Worm (Caenorhabditis elegans): Measurements from ENCODE around the gene Y55F3AM.11.
A peak's percentile ranks its signal among the peaks of the same experiment; 100 is the strongest.

The Y55F3AM.11 gene

ce11 chrIV:1068730-1069244, 24.6 kb upstream of the Y55F3AM.11 start:
- TF ChIP-seq lin-11 (tag; optimal IDR thresholded peaks at IDR 0.05): no peak
- no peak for TF ChIP-seq unc-39 (tag; optimal IDR thresholded peaks at IDR 0.05)
- no peak for TF ChIP-seq aly-2 (tag; optimal IDR thresholded peaks at IDR 0.05)
- no peak for TF ChIP-seq sma-9 (GFP tag; optimal IDR thresholded peaks at IDR 0.05)
- no peak for TF ChIP-seq sma-9 (tag; optimal IDR thresholded peaks at IDR 0.05)
- TF ChIP-seq snpc-4 (tag; optimal IDR thresholded peaks at IDR 0.05): no peak
- TF ChIP-seq ama-1 (optimal IDR thresholded peaks at IDR 0.05): no peak
- TF ChIP-seq nhr-6 (tag; optimal IDR thresholded peaks at IDR 0.05): no peak
- TF ChIP-seq elt-3 (tag; optimal IDR thresholded peaks at IDR 0.05): no peak
- no peak for TF ChIP-seq peb-1 (tag; optimal IDR thresholded peaks at IDR 0.05)

DNA sequence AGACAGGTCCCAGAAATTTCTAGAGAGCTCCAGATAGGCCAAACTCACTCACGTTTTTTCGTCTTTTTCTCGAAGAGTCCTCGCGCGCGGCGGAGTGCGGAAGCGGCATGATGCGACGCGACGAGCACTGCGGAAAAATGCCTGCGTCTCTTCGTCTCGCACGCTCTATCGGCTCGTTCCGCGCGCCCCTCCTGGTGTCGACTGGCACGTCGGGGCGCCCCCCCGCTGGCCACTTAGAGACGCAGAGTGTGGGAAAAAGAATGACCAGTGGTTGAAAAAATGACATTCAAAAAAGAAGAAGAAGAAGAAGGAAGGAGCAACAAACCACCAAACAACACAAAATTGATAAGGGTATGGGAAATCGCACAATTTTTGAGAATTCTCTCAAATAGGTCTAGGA, 23.2 kb upstream of the Y55F3AM.11 start, which contains the start of gene znf-782:
znf-782 (minus strand) TSS at position 96 of the 400 bp plus-strand sequence.
- TF ChIP-seq F13H6.1 (tag; optimal IDR thresholded peaks at IDR 0.05): peak; percentile 75
- no peak for TF ChIP-seq ama-1 (optimal IDR thresholded peaks at IDR 0.05)
- TF ChIP-seq mab-5 (tag; optimal IDR thresholded peaks at IDR 0.05): no peak
- TF ChIP-seq fos-1 (tag; optimal IDR thresholded peaks at IDR 0.05): peak; percentile 41
- no peak for TF ChIP-seq lin-11 (tag; optimal IDR thresholded peaks at IDR 0.05)
- TF ChIP-seq lsy-2 (tag; optimal IDR thresholded peaks at IDR 0.05): peak in 1 of 2 experiments; percentile 19
- TF ChIP-seq zag-1 (tag; optimal IDR thresholded peaks at IDR 0.05): peak; percentile 8
- TF ChIP-seq mdl-1 (tag; optimal IDR thresholded peaks at IDR 0.05): peak; percentile 38 to 74

- TF ChIP-seq R02D3.7 (tag; optimal IDR thresholded peaks at IDR 0.05): no peak
- TF ChIP-seq peb-1 (tag; optimal IDR thresholded peaks at IDR 0.05): no peak
- no peak for TF ChIP-seq snpc-4 (tag; optimal IDR thresholded peaks at IDR 0.05)
- no peak for TF ChIP-seq nhr-10 (tag; optimal IDR thresholded peaks at IDR 0.05)
- no peak for TF ChIP-seq nhr-77 (tag; optimal IDR thresholded peaks at IDR 0.05)
- no peak for TF ChIP-seq Y55F3AM.14 (GFP tag; optimal IDR thresholded peaks at IDR 0.05)
- TF ChIP-seq ama-1 (optimal IDR thresholded peaks at IDR 0.05): no peak
- no peak for TF ChIP-seq gmeb-1 (tag; optimal IDR thresholded peaks at IDR 0.05)
- no peak for TF ChIP-seq lin-13 (GFP tag; optimal IDR thresholded peaks at IDR 0.05)
- TF ChIP-seq nhr-129 (tag; optimal IDR thresholded peaks at IDR 0.05): no peak
- TF ChIP-seq blmp-1 (tag; optimal IDR thresholded peaks at IDR 0.05; ENCODE audit: insufficient read depth): no peak
- no peak for TF ChIP-seq sma-3 (GFP tag; optimal IDR thresholded peaks at IDR 0.05)
- no peak for TF ChIP-seq lsy-2 (tag; optimal IDR thresholded peaks at IDR 0.05)
- TF ChIP-seq unc-55 (GFP tag; optimal IDR thresholded peaks at IDR 0.05): no peak
Observed at ce11 chrIV:1065569-1065968, 21.4 kb upstream of the Y55F3AM.11 start.

DNA sequence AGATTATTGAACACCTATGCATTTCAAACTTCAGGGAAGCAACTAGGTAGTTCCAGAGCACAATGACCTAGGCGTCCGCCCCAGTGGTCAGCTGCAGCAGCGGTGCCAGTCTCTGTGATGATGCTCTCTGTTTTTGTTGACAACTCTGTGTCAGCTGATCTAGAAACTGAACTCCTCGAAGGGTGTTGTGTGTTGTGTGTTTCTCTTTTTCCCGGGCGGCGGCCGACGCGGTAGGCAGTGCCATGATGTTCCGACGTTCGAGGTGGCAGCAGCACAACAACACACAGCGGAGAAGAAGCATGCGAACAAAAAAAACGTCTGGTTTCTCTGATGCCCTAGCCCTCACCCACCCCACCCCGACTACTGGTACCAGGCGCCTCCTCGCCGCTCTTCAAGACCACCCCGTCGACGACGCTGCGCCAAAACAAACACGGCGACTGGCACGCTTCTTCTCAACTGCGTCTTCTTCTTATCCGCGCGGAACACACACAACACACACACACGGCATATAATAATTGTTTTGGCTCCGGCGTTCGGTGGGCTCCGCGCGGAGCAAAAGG, 20.2 kb upstream of the Y55F3AM.11 start:
- TF ChIP-seq lin-11 (tag; optimal IDR thresholded peaks at IDR 0.05) (peak; percentile 1), lsy-2 (tag; optimal IDR thresholded peaks at IDR 0.05) (no peak)

- TF ChIP-seq nhr-23 (tag; optimal IDR thresholded peaks at IDR 0.05) (no peak), F13H6.1 (tag; optimal IDR thresholded peaks at IDR 0.05) (no peak), nhr-11 (tag; optimal IDR thresholded peaks at IDR 0.05) (no peak), aly-2 (tag; optimal IDR thresholded peaks at IDR 0.05) (no peak), unc-55 (GFP tag; optimal IDR thresholded peaks at IDR 0.05) (no peak)
Observed at ce11 chrIV:1063058-1063457, 18.9 kb upstream of the Y55F3AM.11 start.

ce11 chrIV:1058504-1058903, 14.3 kb upstream of the Y55F3AM.11 start:
- no peak for TF ChIP-seq gmeb-1 (tag; optimal IDR thresholded peaks at IDR 0.05)
- no peak for TF ChIP-seq unc-39 (tag; optimal IDR thresholded peaks at IDR 0.05)
- TF ChIP-seq alr-1 (tag; optimal IDR thresholded peaks at IDR 0.05): no peak
- TF ChIP-seq zag-1 (tag; optimal IDR thresholded peaks at IDR 0.05): no peak
- no peak for TF ChIP-seq ama-1 (optimal IDR thresholded peaks at IDR 0.05)
- TF ChIP-seq nhr-11 (tag; optimal IDR thresholded peaks at IDR 0.05): no peak
- TF ChIP-seq crh-2 (tag; optimal IDR thresholded peaks at IDR 0.05): no peak
- TF ChIP-seq ZK546.5 (tag; optimal IDR thresholded peaks at IDR 0.05): no peak
- TF ChIP-seq nhr-23 (tag; optimal IDR thresholded peaks at IDR 0.05): no peak
- TF ChIP-seq ztf-4 (tag; optimal IDR thresholded peaks at IDR 0.05): no peak
- TF ChIP-seq nhr-10 (tag; optimal IDR thresholded peaks at IDR 0.05): no peak
- no peak for TF ChIP-seq ztf-11 (tag; optimal IDR thresholded peaks at IDR 0.05)
